Worm (Caenorhabditis elegans): ENCODE data around the gene jac-1.

DNA sequence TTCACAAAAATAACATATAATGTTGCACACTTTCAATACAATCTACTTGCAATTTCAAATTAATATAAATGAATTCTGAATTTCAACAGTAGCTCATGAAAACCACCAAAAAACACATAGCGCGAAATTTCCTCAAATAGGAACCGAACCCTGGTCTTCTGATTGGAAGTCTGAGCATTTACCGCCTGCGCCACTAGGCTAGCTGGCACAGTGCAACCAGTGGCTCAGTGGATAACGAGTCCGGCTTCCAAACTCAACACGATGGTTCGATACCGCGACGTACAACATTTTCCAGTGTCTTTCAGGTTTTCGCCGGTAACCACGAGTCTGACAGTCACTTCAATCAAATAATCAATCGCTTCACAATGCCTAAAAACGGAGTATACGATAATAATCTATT is 73.0 kb downstream of the jac-1 start:
- no peak for TF ChIP-seq lin-13 (GFP tag; optimal IDR thresholded peaks at IDR 0.05)
- TF ChIP-seq snpc-4 (tag; optimal IDR thresholded peaks at IDR 0.05), result no peak
- TF ChIP-seq fkh-10 (GFP tag; optimal IDR thresholded peaks at IDR 0.05), result no peak
- no peak for TF ChIP-seq nhr-77 (tag; optimal IDR thresholded peaks at IDR 0.05)
- TF ChIP-seq hpl-2 (GFP tag; optimal IDR thresholded peaks at IDR 0.05), result no peak
- no peak for TF ChIP-seq skn-1 (tag; optimal IDR thresholded peaks at IDR 0.05)
- no peak for TF ChIP-seq unc-130 (tag; optimal IDR thresholded peaks at IDR 0.05)
- no peak for TF ChIP-seq fkh-8 (tag; optimal IDR thresholded peaks at IDR 0.05)
- no peak for TF ChIP-seq aha-1 (tag; optimal IDR thresholded peaks at IDR 0.05)
- TF ChIP-seq blmp-1 (tag; optimal IDR thresholded peaks at IDR 0.05), result no peak
- no peak for TF ChIP-seq ztf-4 (tag; optimal IDR thresholded peaks at IDR 0.05)
- TF ChIP-seq lsy-2 (tag; optimal IDR thresholded peaks at IDR 0.05), result no peak
- TF ChIP-seq jun-1 (tag; optimal IDR thresholded peaks at IDR 0.05), result no peak
- TF ChIP-seq vab-15 (tag; optimal IDR thresholded peaks at IDR 0.05), result no peak

Measured in whole organism, L1 larva.